Worm (Caenorhabditis elegans): ENCODE data around the gene hex-2.

ce11 chrV:5660604-5661209 is 6.5 kb downstream of the hex-2 start, which contains the start of the genes mut-14 and C14C11.2:
- TF ChIP-seq Y53G8AR.9 (GFP tag; conservative IDR thresholded peaks at IDR 0.05) (no peak), ceh-40 (GFP tag; IDR thresholded peaks at IDR 0.05) (no peak), unc-62 (GFP tag; optimal IDR thresholded peaks at IDR 0.05) (no peak), nfya-1 (tag; optimal IDR thresholded peaks at IDR 0.05; ENCODE audit: borderline replicate concordance, insufficient read depth) (no peak), B0035.1 (tag; optimal IDR thresholded peaks at IDR 0.05) (no peak), attf-6 (GFP tag; IDR thresholded peaks at IDR 0.05) (no peak), bed-2 (GFP tag; IDR thresholded peaks at IDR 0.05) (no peak), ama-1 (optimal IDR thresholded peaks at IDR 0.05) (no peak), ama-1 (GFP tag; optimal IDR thresholded peaks at IDR 0.05) (no peak), nhr-179 (tag; optimal IDR thresholded peaks at IDR 0.05) (no peak), gei-17 (GFP tag; optimal IDR thresholded peaks at IDR 0.05) (no peak), snpc-1.3 (tag; optimal IDR thresholded peaks at IDR 0.05; ENCODE audit: insufficient read depth) (no peak), rec-8 (tag; optimal IDR thresholded peaks at IDR 0.05) (no peak)
